Worm (Caenorhabditis elegans): ENCODE data around the gene F43G6.8.

The F43G6.8 gene

ce11 chrII:11777893-11778480, 35.9 kb downstream of the F43G6.8 start, which contains the start of the genes patr-1 and dna-2:
TSS of gene patr-1 (minus strand) at chrII:11777943.
TSS of gene dna-2 (plus strand) at chrII:11778430.
- TF ChIP-seq flt-1 (GFP tag; IDR thresholded peaks at IDR 0.05) (no peak), ref-1 (GFP tag; conservative IDR thresholded peaks at IDR 0.05) (no peak), med-1 (GFP tag; optimal IDR thresholded peaks at IDR 0.05; ENCODE audit: insufficient read depth) (no peak), klf-2 (GFP tag; conservative IDR thresholded peaks at IDR 0.05) (no peak), cog-1 (tag; optimal IDR thresholded peaks at IDR 0.05) (no peak), T22C8.4 (GFP tag; IDR thresholded peaks at IDR 0.05) (no peak), tab-1 (GFP tag; IDR thresholded peaks at IDR 0.05) (no peak), ztf-29 (GFP tag; IDR thresholded peaks at IDR 0.05) (no peak), ztf-23 (GFP tag; IDR thresholded peaks at IDR 0.05) (no peak)

ce11 chrII:11774218-11774617, 39.7 kb downstream of the F43G6.8 start, which contains the start of gene F44E5.1:
TSS of gene F44E5.1 (minus strand) at chrII:11774559.
- TF ChIP-seq ztf-29 (GFP tag; IDR thresholded peaks at IDR 0.05) (no peak), klf-2 (GFP tag; conservative IDR thresholded peaks at IDR 0.05) (no peak), tab-1 (GFP tag; IDR thresholded peaks at IDR 0.05) (no peak), ztf-23 (GFP tag; IDR thresholded peaks at IDR 0.05) (no peak), flt-1 (GFP tag; IDR thresholded peaks at IDR 0.05) (no peak), med-1 (GFP tag; optimal IDR thresholded peaks at IDR 0.05; ENCODE audit: insufficient read depth) (no peak), cog-1 (tag; optimal IDR thresholded peaks at IDR 0.05) (no peak)

ce11 chrII:11772364-11772763, 41.5 kb downstream of the F43G6.8 start, which contains the start of gene F44E5.15:
TSS of gene F44E5.15 (plus strand) at chrII:11772664.
- TF ChIP-seq cog-1 (tag; optimal IDR thresholded peaks at IDR 0.05): no peak
- TF ChIP-seq T22C8.4 (GFP tag; IDR thresholded peaks at IDR 0.05): no peak

ce11 chrII:11766472-11766871, 47.4 kb downstream of the F43G6.8 start, which contains the start of gene F44E5.2:
TSS of gene F44E5.2 (plus strand) at chrII:11766772.
- no peak for TF ChIP-seq med-1 (GFP tag; optimal IDR thresholded peaks at IDR 0.05; ENCODE audit: insufficient read depth)
- no peak for TF ChIP-seq ztf-23 (GFP tag; IDR thresholded peaks at IDR 0.05)

ce11 chrII:11765506-11766152, 48.3 kb downstream of the F43G6.8 start:
- TF ChIP-seq tab-1 (GFP tag; IDR thresholded peaks at IDR 0.05) (0 out of 2 replicates have a peak, but pooled peaks have one; percentile 28), klf-2 (GFP tag; conservative IDR thresholded peaks at IDR 0.05) (no peak), ztf-23 (GFP tag; IDR thresholded peaks at IDR 0.05) (no peak)

Data from whole organism, midembryonic.